Fruit fly (Drosophila melanogaster) whole organism, pupa: ENCODE measurements around the gene PGRP-LC.
A peak's percentile ranks its signal among the peaks of the same experiment; 100 is the strongest.

ENCODE experiments used
- CG10348 ChIP-seq: fragments of 200-800 bp; sonication (Bioruptor generic); IDR thresholded peaks from 2 replicates; pipeline ENCODE4 v1.3.6; 2022; ENCODE audit warnings: missing biosample characterization, missing genetic modification characterization
- CG12605 ChIP-seq: fragments of 200-800 bp; sonication (Bioruptor generic); IDR thresholded peaks from 2 replicates; pipeline ENCODE4 v1.3.6; 2022; ENCODE audit warnings: missing biosample characterization, missing genetic modification characterization
- CG13204 ChIP-seq: fragments of 200-800 bp; sonication (Bioruptor generic); optimal IDR thresholded peaks from 2 replicates; lab custom pipeline; 2018; ENCODE audit warnings: missing biosample characterization, mild to moderate bottlenecking, missing genetic modification characterization, moderate library complexity
- CG14655 ChIP-seq: fragments of 200-800 bp; sonication (Bioruptor generic); optimal IDR thresholded peaks from 3 replicates; lab custom pipeline; 2017; ENCODE audit warnings: mild to moderate bottlenecking, missing biosample characterization, missing genetic modification reagents, missing genetic modification characterization
- CG15710 ChIP-seq: fragments of 200-800 bp; sonication (Bioruptor generic); optimal IDR thresholded peaks from 2 replicates; lab custom pipeline; 2018; ENCODE audit warnings: missing biosample characterization, mild to moderate bottlenecking, missing genetic modification characterization, moderate library complexity
- CG17806 ChIP-seq: fragments of 200-800 bp; sonication (Bioruptor generic); optimal IDR thresholded peaks from 2 replicates; lab custom pipeline; 2018; ENCODE audit warnings: missing biosample characterization, mild to moderate bottlenecking, missing genetic modification characterization, moderate library complexity
- CG32121 ChIP-seq: fragments of 200-800 bp; sonication (Bioruptor generic); IDR thresholded peaks from 2 replicates; pipeline ENCODE4 v1.3.6; 2022; ENCODE audit warnings: missing biosample characterization, missing genetic modification characterization
- CG34367 ChIP-seq: fragments of 200-800 bp; sonication (Bioruptor generic); optimal IDR thresholded peaks from 2 replicates; lab custom pipeline; 2018; ENCODE audit warnings: missing biosample characterization, mild to moderate bottlenecking, missing genetic modification characterization
- CG4496 ChIP-seq: fragments of 200-800 bp; sonication (Bioruptor generic); IDR thresholded peaks from 3 replicates; pipeline ENCODE4 v1.3.6; 2022; ENCODE audit warnings: missing biosample characterization, missing genetic modification characterization
- CG8159 ChIP-seq: fragments of 200-800 bp; sonication (Bioruptor generic); optimal IDR thresholded peaks from 3 replicates; lab custom pipeline; 2018; ENCODE audit warnings: missing biosample characterization, mild to moderate bottlenecking, missing genetic modification characterization, moderate library complexity
- CG8301 ChIP-seq: fragments of 200-800 bp; sonication (Bioruptor generic); optimal IDR thresholded peaks from 2 replicates; lab custom pipeline; 2018; ENCODE audit warnings: missing biosample characterization, mild to moderate bottlenecking, missing genetic modification characterization
- CG9948 ChIP-seq: fragments of 200-800 bp; sonication (Bioruptor generic); optimal IDR thresholded peaks from 2 replicates; lab custom pipeline; 2018; ENCODE audit warnings: missing biosample characterization, mild to moderate bottlenecking, missing genetic modification characterization, moderate library complexity
- D1 ChIP-seq: fragments of 200-800 bp; sonication (Bioruptor generic); optimal IDR thresholded peaks from 2 replicates; lab custom pipeline; 2018; ENCODE audit warnings: missing biosample characterization, mild to moderate bottlenecking, missing genetic modification characterization, moderate library complexity
- EcR ChIP-seq: fragments of 200-800 bp; sonication (Bioruptor generic); optimal IDR thresholded peaks from 3 replicates; lab custom pipeline; 2019; ENCODE audit warnings: missing biosample characterization, missing genetic modification characterization, mild to moderate bottlenecking, moderate library complexity, missing genetic modification reagents
- Ets98B ChIP-seq: fragments of 200-800 bp; sonication (Bioruptor generic); IDR thresholded peaks from 2 replicates; pipeline ENCODE4 v1.3.6; 2022; ENCODE audit warnings: missing biosample characterization, missing genetic modification characterization
- Pif1A ChIP-seq: fragments of 200-800 bp; sonication (Bioruptor generic); optimal IDR thresholded peaks from 3 replicates; lab custom pipeline; 2016; ENCODE audit warnings: missing biosample characterization, missing genetic modification characterization
- Pif1B ChIP-seq: fragments of 200-800 bp; sonication (Bioruptor generic); optimal IDR thresholded peaks from 3 replicates; lab custom pipeline; 2016; ENCODE audit warnings: missing biosample characterization, missing genetic modification characterization
- Snoo ChIP-seq: fragments of 200-800 bp; sonication (Bioruptor generic); optimal IDR thresholded peaks from 3 replicates; lab custom pipeline; 2017; ENCODE audit warnings: missing biosample characterization, mild to moderate bottlenecking, missing genetic modification characterization, inconsistent platforms
- fd96Ca ChIP-seq: fragments of 200-800 bp; sonication (Bioruptor generic); IDR thresholded peaks from 3 replicates; pipeline ENCODE4 v1.3.6; 2022; ENCODE audit warnings: missing biosample characterization, missing genetic modification characterization
- gl ChIP-seq: fragments of 200-800 bp; sonication (Bioruptor generic); optimal IDR thresholded peaks from 2 replicates; lab custom pipeline; 2018; ENCODE audit warnings: missing biosample characterization, mild to moderate bottlenecking, missing genetic modification characterization
- rn ChIP-seq: fragments of 200-800 bp; sonication (Bioruptor generic); IDR thresholded peaks from 2 replicates; pipeline ENCODE4 v1.3.6; 2022; ENCODE audit warnings: missing biosample characterization, missing genetic modification characterization

The PGRP-LC gene

dm6 chr3L:9338510-9338909 lies at the start of gene PGRP-LC:
Gene PGRP-LC, plus strand, starts transcription at chr3L:9338810.
- TF ChIP-seq Ets98B (GFP tag; lab: Robert Waterston, UW) = no peak

- TF ChIP-seq gl (tag; lab: Kevin White, UChicago) (no peak), CG17806 (tag; lab: Kevin White, UChicago) (no peak), rn (no peak), CG8301 (no peak), fd96Ca (no peak), CG32121 (no peak), CG13204 (GFP tag; lab: Kevin White, UChicago) (no peak), CG9948 (no peak), Pif1A (no peak), CG14655 (GFP tag; lab: Kevin White, UChicago) (no peak), Snoo (tag; lab: Kevin White, UChicago) (no peak), EcR (GFP tag; lab: Kevin White, UChicago) (no peak), CG12605 (GFP tag; lab: Robert Waterston, UW) (no peak), CG4496 (no peak), D1 (tag; lab: Kevin White, UChicago) (no peak), CG10348 (GFP tag; lab: Robert Waterston, UW) (no peak), CG15710 (tag; lab: Kevin White, UChicago) (no peak), CG8159 (no peak), Pif1B (GFP tag; lab: Kevin White, UChicago) (no peak), Ets98B (GFP tag; lab: Robert Waterston, UW) (no peak)
Observed at dm6 chr3L:9304393-9304792, 34.2 kb upstream of the PGRP-LC start.

- TF ChIP-seq EcR (GFP tag; lab: Kevin White, UChicago) = no peak
- TF ChIP-seq CG34367 (tag; lab: Kevin White, UChicago) = no peak
- peak; percentile 57 for TF ChIP-seq CG4496
- TF ChIP-seq Pif1A = no peak
Observed at dm6 chr3L:9333745-9334382, 4.7 kb upstream of the PGRP-LC start, which contains the start of gene PGRP-LA. Gene PGRP-LA, plus strand, starts transcription at chr3L:9334332.

dm6 chr3L:9335711-9336110 lies 2.9 kb upstream of the PGRP-LC start:
- no peak for TF ChIP-seq CG17806 (tag; lab: Kevin White, UChicago)
- TF ChIP-seq CG8159 = peak; percentile 24
- TF ChIP-seq CG9948 = no peak
- TF ChIP-seq CG32121 = peak; percentile 23; the same call in 1 of the 2 replicates
- no peak for TF ChIP-seq Snoo (tag; lab: Kevin White, UChicago)
- TF ChIP-seq CG34367 (tag; lab: Kevin White, UChicago) = no peak
- no peak for TF ChIP-seq CG4496
- TF ChIP-seq CG15710 (tag; lab: Kevin White, UChicago) = no peak
- TF ChIP-seq rn = no peak
- no peak for TF ChIP-seq Pif1A
- peak; percentile 1 for TF ChIP-seq CG14655 (GFP tag; lab: Kevin White, UChicago)
- TF ChIP-seq gl (tag; lab: Kevin White, UChicago) = peak; percentile 10
- peak; percentile 77 for TF ChIP-seq EcR (GFP tag; lab: Kevin White, UChicago)
- peak; percentile 59 for TF ChIP-seq CG12605 (GFP tag; lab: Robert Waterston, UW)
- TF ChIP-seq CG8301 = no peak
- TF ChIP-seq Ets98B (GFP tag; lab: Robert Waterston, UW) = no peak; the same call in 1 of the 2 replicates
- TF ChIP-seq Pif1B (GFP tag; lab: Kevin White, UChicago) = no peak
- 0 out of 3 replicates have a peak, but pooled peaks have one; percentile 14 for TF ChIP-seq fd96Ca
- TF ChIP-seq CG10348 (GFP tag; lab: Robert Waterston, UW) = no peak
- peak; percentile 43 for TF ChIP-seq CG13204 (GFP tag; lab: Kevin White, UChicago)
- no peak for TF ChIP-seq D1 (tag; lab: Kevin White, UChicago)
- TF ChIP-seq, all 21 proteins: peak for 8

DNA sequence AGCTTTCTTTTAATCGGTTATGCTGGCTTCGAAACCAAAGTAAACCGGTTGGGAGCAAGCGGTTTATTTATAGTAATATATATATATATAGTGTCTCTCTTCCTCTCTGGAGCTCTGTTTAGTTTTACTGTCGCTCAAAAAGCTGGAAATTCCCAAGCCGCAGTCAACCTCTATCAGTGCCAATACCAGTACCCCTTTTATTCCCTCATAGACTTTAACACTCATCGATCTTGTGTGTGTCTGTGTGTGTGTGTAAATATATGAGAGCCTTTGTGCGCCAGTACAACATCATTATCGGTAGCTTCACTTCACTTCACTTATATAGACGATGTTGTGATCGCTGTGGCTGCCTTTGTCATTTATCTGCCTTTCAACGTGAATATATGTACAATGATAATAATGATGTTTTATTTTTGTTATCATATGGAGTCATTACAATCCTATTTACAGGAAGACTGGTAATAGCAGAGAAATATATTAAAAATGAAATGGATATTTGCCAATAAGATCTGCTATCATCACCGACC lies 605 bp upstream of the PGRP-LC start:
- TF ChIP-seq EcR (GFP tag; lab: Kevin White, UChicago) (peak; percentile 79), CG9948 (no peak), Pif1A (no peak), CG4496 (peak; percentile 38; the same call in 1 of the 3 replicates), CG34367 (tag; lab: Kevin White, UChicago) (no peak), CG8301 (no peak), rn (no peak)

dm6 chr3L:9339021-9339420 lies 411 bp downstream of the PGRP-LC start:
- no peak for TF ChIP-seq EcR (GFP tag; lab: Kevin White, UChicago)
- TF ChIP-seq, all 21 proteins: peak for 0

dm6 chr3L:9340232-9340631 lies 1.6 kb downstream of the PGRP-LC start:
- TF ChIP-seq Ets98B (GFP tag; lab: Robert Waterston, UW) (peak; percentile 53; the same call in 1 of the 2 replicates), fd96Ca (peak; percentile 17; the same call in 1 of the 3 replicates), Pif1A (peak; percentile 10), CG8159 (no peak), CG12605 (GFP tag; lab: Robert Waterston, UW) (peak; percentile 55; the same call in 1 of the 2 replicates), EcR (GFP tag; lab: Kevin White, UChicago) (no peak), Pif1B (GFP tag; lab: Kevin White, UChicago) (peak; percentile 8), CG32121 (no peak), CG4496 (peak; percentile 64), CG8301 (no peak)
